Worm (Caenorhabditis elegans): ENCODE measurements around the gene F32D1.7.

DNA sequence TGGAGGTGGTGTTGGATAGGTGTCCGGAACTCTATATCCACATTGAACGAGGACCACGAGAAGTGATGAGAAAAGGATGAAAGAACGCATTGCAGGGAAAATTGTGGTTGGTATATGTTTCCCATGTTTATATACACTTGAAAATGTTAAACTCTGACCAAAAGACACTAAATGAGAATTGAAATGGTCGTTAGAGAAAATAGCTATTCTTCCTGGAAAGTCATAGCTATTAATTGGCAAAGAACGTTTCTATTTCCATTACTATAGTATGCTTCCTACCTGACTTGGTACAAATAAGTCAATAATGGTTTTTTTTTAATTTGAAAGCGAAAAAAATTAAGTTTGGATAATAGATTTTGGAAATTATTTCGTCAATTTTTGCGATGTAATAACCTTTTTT is 40.7 kb upstream of the F32D1.7 start, which contains the start of gene Y47D7A.18:
- TF ChIP-seq him-1 (tag; optimal IDR thresholded peaks at IDR 0.05) (no peak), dao-5 (tag; optimal IDR thresholded peaks at IDR 0.05) (no peak)
